Worm (Caenorhabditis elegans) whole organism, L3 larva: ENCODE measurements around the gene mdh-2.
A peak's percentile ranks its signal among the peaks of the same experiment; 100 is the strongest.

ENCODE experiments used
- R02D3.7 ChIP-seq: fragments of 150-350 bp; optimal IDR thresholded peaks from 2 replicates; lab custom pipeline; 2014; ENCODE audit warnings: missing biosample characterization, missing genetic modification characterization
- ZK546.5 ChIP-seq: sonication (generic microtip); optimal IDR thresholded peaks from 2 replicates; lab custom pipeline; 2017; ENCODE audit warnings: missing biosample characterization, missing genetic modification characterization
- aly-2 ChIP-seq: fragments of 150-350 bp; optimal IDR thresholded peaks from 2 replicates; lab custom pipeline; 2014; ENCODE audit warnings: missing biosample characterization, missing genetic modification characterization
- ama-1 ChIP-seq: fragments of 150-350 bp; optimal IDR thresholded peaks from 2 replicates; lab custom pipeline; 2018
- ceh-16 ChIP-seq: sonication (generic microtip); optimal IDR thresholded peaks from 2 replicates; lab custom pipeline; 2017; ENCODE audit warnings: missing biosample characterization, missing genetic modification characterization
- ceh-28 ChIP-seq: fragments of 150-350 bp; optimal IDR thresholded peaks from 2 replicates; lab custom pipeline; 2014; ENCODE audit warnings: missing biosample characterization, missing genetic modification reagents, missing genetic modification characterization
- ceh-82 ChIP-seq: fragments of 150-350 bp; optimal IDR thresholded peaks from 2 replicates; lab custom pipeline; 2014; ENCODE audit warnings: missing biosample characterization, missing genetic modification characterization
- ceh-9 ChIP-seq: sonication (generic microtip); optimal IDR thresholded peaks from 2 replicates; lab custom pipeline; 2018; ENCODE audit warnings: missing biosample characterization, missing genetic modification characterization
- daf-12 ChIP-seq: fragments of 150-350 bp; optimal IDR thresholded peaks from 2 replicates; lab custom pipeline; 2014; ENCODE audit warnings: missing biosample characterization, missing genetic modification reagents, missing genetic modification characterization
- egl-27 ChIP-seq: sonication (generic microtip); optimal IDR thresholded peaks from 4 replicates; lab custom pipeline; 2017; ENCODE audit warnings: missing biosample characterization, missing genetic modification reagents, missing genetic modification characterization
- egl-5 ChIP-seq: fragments of 150-350 bp; optimal IDR thresholded peaks from 2 replicates; lab custom pipeline; 2017; ENCODE audit warnings: missing biosample characterization, missing genetic modification reagents, missing genetic modification characterization, inconsistent platforms
- elt-1 ChIP-seq: fragments of 150-350 bp; optimal IDR thresholded peaks from 2 replicates; lab custom pipeline; 2014; ENCODE audit warnings: missing biosample characterization, missing genetic modification characterization
- elt-2 ChIP-seq: sonication (generic microtip); optimal IDR thresholded peaks from 2 replicates; lab custom pipeline; 2016; ENCODE audit warnings: missing genetic modification reagents, mild to moderate bottlenecking, missing genetic modification characterization, missing compliant biosample characterization
- elt-3 ChIP-seq, 3 experiments: fragments of 150-350 bp in 1 of 3; sonication (generic microtip) in 2 of 3; optimal IDR thresholded peaks; 2 replicates in 2 of 3; 4 replicates in 1 of 3; lab custom pipeline; 2014 to 2017; ENCODE audit warnings: missing biosample characterization in 3 of 3, missing genetic modification characterization in 3 of 3
- eor-1 ChIP-seq, 2 experiments: fragments of 150-350 bp; optimal IDR thresholded peaks; 2 replicates each; lab custom pipeline; 2014 to 2018; ENCODE audit warnings: missing biosample characterization in 2 of 2, missing genetic modification characterization in 2 of 2
- fkh-10 ChIP-seq: sonication (generic microtip); optimal IDR thresholded peaks from 2 replicates; lab custom pipeline; 2017; ENCODE audit warnings: missing biosample characterization, missing genetic modification reagents, missing genetic modification characterization
- fkh-2 ChIP-seq: fragments of 150-350 bp; optimal IDR thresholded peaks from 2 replicates; lab custom pipeline; 2014; ENCODE audit warnings: missing biosample characterization, missing genetic modification reagents, missing genetic modification characterization
- fos-1 ChIP-seq: fragments of 150-350 bp; optimal IDR thresholded peaks from 2 replicates; lab custom pipeline; 2014; ENCODE audit warnings: missing biosample characterization, missing genetic modification characterization
- hmg-11 ChIP-seq: sonication (generic microtip); optimal IDR thresholded peaks from 2 replicates; lab custom pipeline; 2016; ENCODE audit warnings: missing genetic modification characterization, missing compliant biosample characterization
- jun-1 ChIP-seq: fragments of 150-350 bp; optimal IDR thresholded peaks from 2 replicates; lab custom pipeline; 2014; ENCODE audit warnings: missing biosample characterization, missing genetic modification reagents, missing genetic modification characterization
- lin-15B ChIP-seq: fragments of 150-350 bp; optimal IDR thresholded peaks from 2 replicates; lab custom pipeline; 2014; ENCODE audit warnings: missing biosample characterization, missing genetic modification characterization
- lin-39 ChIP-seq: fragments of 150-350 bp; optimal IDR thresholded peaks from 2 replicates; lab custom pipeline; 2018; ENCODE audit warnings: missing biosample characterization, missing genetic modification reagents, missing genetic modification characterization
- lsy-12 ChIP-seq: sonication (generic microtip); optimal IDR thresholded peaks from 2 replicates; lab custom pipeline; 2016; ENCODE audit warnings: mild to moderate bottlenecking, missing genetic modification characterization, missing compliant biosample characterization
- mdl-1 ChIP-seq: fragments of 150-350 bp; optimal IDR thresholded peaks from 2 replicates; lab custom pipeline; 2014; ENCODE audit warnings: missing biosample characterization, missing genetic modification characterization
- mml-1 ChIP-seq: fragments of 150-350 bp; sonication (generic microtip); optimal IDR thresholded peaks from 3 replicates; lab custom pipeline; 2014; ENCODE audit warnings: missing biosample characterization, missing genetic modification characterization
- nfya-1 ChIP-seq: sonication (generic microtip); optimal IDR thresholded peaks from 2 replicates; lab custom pipeline; 2017; ENCODE audit warnings: missing genetic modification characterization, mild to moderate bottlenecking, missing compliant biosample characterization, antibody characterized with exemption, moderate library complexity; ENCODE audit not compliant: insufficient read depth
- nhr-11 ChIP-seq: fragments of 150-350 bp; optimal IDR thresholded peaks from 2 replicates; lab custom pipeline; 2014; ENCODE audit warnings: missing biosample characterization, missing genetic modification characterization
- nhr-12 ChIP-seq: fragments of 150-350 bp; optimal IDR thresholded peaks from 2 replicates; lab custom pipeline; 2014; ENCODE audit warnings: missing biosample characterization, missing genetic modification characterization
- nhr-23 ChIP-seq: fragments of 150-350 bp; optimal IDR thresholded peaks from 2 replicates; lab custom pipeline; 2014; ENCODE audit warnings: missing biosample characterization, missing genetic modification reagents, missing genetic modification characterization
- nhr-237 ChIP-seq: fragments of 150-350 bp; optimal IDR thresholded peaks from 2 replicates; lab custom pipeline; 2014; ENCODE audit warnings: missing biosample characterization, missing genetic modification characterization
- nhr-25 ChIP-seq: sonication (generic microtip); optimal IDR thresholded peaks from 2 replicates; lab custom pipeline; 2017; ENCODE audit warnings: missing biosample characterization, missing genetic modification characterization
- nhr-28 ChIP-seq: fragments of 150-350 bp; optimal IDR thresholded peaks from 2 replicates; lab custom pipeline; 2014; ENCODE audit warnings: missing biosample characterization, missing genetic modification characterization
- nhr-43 ChIP-seq: sonication (generic microtip); optimal IDR thresholded peaks from 2 replicates; lab custom pipeline; 2016; ENCODE audit warnings: mild to moderate bottlenecking, missing genetic modification characterization, missing compliant biosample characterization; ENCODE audit not compliant: poor library complexity, severe bottlenecking
- nhr-67 ChIP-seq: fragments of 150-350 bp; optimal IDR thresholded peaks from 2 replicates; lab custom pipeline; 2014; ENCODE audit warnings: missing biosample characterization, missing genetic modification characterization
- nhr-76 ChIP-seq: fragments of 150-350 bp; sonication (generic microtip); optimal IDR thresholded peaks from 5 replicates; lab custom pipeline; 2014; ENCODE audit warnings: missing biosample characterization, missing genetic modification characterization
- nhr-77 ChIP-seq: fragments of 150-350 bp; optimal IDR thresholded peaks from 2 replicates; lab custom pipeline; 2014; ENCODE audit warnings: missing biosample characterization, missing genetic modification characterization
- pha-4 ChIP-seq: fragments of 150-350 bp; optimal IDR thresholded peaks from 2 replicates; lab custom pipeline; 2014; ENCODE audit warnings: missing biosample characterization, missing genetic modification reagents, missing genetic modification characterization
- pqm-1 ChIP-seq: fragments of 150-350 bp; optimal IDR thresholded peaks from 2 replicates; lab custom pipeline; 2017; ENCODE audit warnings: missing biosample characterization, missing genetic modification characterization, inconsistent platforms
- sea-2 ChIP-seq: fragments of 150-350 bp; sonication (generic microtip); optimal IDR thresholded peaks from 4 replicates; lab custom pipeline; 2014; ENCODE audit warnings: missing biosample characterization, missing genetic modification reagents, missing genetic modification characterization
- skn-1 ChIP-seq: fragments of 150-350 bp; optimal IDR thresholded peaks from 2 replicates; lab custom pipeline; 2014; ENCODE audit warnings: missing biosample characterization, missing genetic modification characterization
- snpc-4 ChIP-seq: fragments of 150-350 bp; optimal IDR thresholded peaks from 2 replicates; lab custom pipeline; 2014; ENCODE audit warnings: missing biosample characterization, missing genetic modification characterization
- tbx-2 ChIP-seq: sonication (generic microtip); optimal IDR thresholded peaks from 2 replicates; lab custom pipeline; 2016; ENCODE audit warnings: mild to moderate bottlenecking, missing genetic modification characterization, missing compliant biosample characterization
- unc-39 ChIP-seq: sonication (generic microtip); optimal IDR thresholded peaks from 4 replicates; lab custom pipeline; 2017; ENCODE audit warnings: missing biosample characterization, missing genetic modification characterization
- unc-62 ChIP-seq: fragments of 150-350 bp; sonication (generic microtip); optimal IDR thresholded peaks from 4 replicates; lab custom pipeline; 2014; ENCODE audit warnings: missing biosample characterization, missing genetic modification reagents, missing genetic modification characterization
- zag-1 ChIP-seq: fragments of 150-350 bp; optimal IDR thresholded peaks from 2 replicates; lab custom pipeline; 2014; ENCODE audit warnings: missing biosample characterization, missing genetic modification characterization
- ztf-11 ChIP-seq: fragments of 150-350 bp; optimal IDR thresholded peaks from 2 replicates; lab custom pipeline; 2014; ENCODE audit warnings: missing biosample characterization, missing genetic modification characterization
- ztf-4 ChIP-seq: fragments of 150-350 bp; optimal IDR thresholded peaks from 2 replicates; lab custom pipeline; 2014; ENCODE audit warnings: missing biosample characterization, missing genetic modification characterization

mdh-2 gene

DNA sequence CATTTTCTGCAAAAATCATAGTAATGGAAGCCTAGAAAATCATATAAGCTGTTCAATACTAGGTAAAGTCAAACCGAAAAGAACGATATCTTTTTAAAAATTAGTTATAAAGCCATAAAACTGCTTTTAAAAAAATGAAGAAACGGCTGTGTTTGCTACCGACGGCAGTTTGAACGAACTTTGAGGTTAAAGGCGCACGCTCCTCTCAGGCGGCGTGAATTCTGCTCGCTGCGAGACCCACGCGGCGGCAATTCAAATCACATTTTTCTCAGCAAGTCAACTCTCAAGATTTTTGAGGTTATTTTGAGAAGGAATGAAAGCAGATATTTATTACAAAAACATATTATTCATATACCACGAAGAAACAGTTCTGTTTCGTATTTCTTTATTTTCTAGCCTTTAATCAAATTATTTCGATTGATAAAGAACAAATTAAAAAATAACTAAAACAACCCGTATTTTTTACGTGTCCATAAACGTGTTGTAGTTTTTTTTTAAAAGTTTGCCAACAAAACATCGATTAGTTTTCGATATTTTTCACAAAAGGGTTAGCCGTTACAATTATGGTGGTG is at the start of gene mdh-2, which contains the start of gene F20H11.4:
mdh-2 (minus strand) TSS at position 6 of the 572 bp plus-strand sequence.
F20H11.4 (plus strand) TSS at position 522 of the 572 bp plus-strand sequence.
- TF ChIP-seq nhr-67 (no peak), aly-2 (no peak), jun-1 (peak; percentile 27), eor-1 (tag; optimal IDR thresholded peaks at IDR 0.05; lab: Kevin White, UChicago) (no peak), snpc-4 (tag; lab: Kevin White, UChicago) (peak; percentile 62), ZK546.5 (tag; lab: Kevin White, UChicago) (no peak), egl-5 (peak; percentile 43), ceh-9 (tag; lab: Kevin White, UChicago) (no peak), skn-1 (peak; percentile 66), ama-1 (lab: Kevin White, UChicago) (no peak), nhr-11 (tag; lab: Kevin White, UChicago) (no peak), nhr-12 (tag; lab: Kevin White, UChicago) (no peak), nhr-76 (tag; lab: Kevin White, UChicago) (no peak), ztf-4 (tag; lab: Kevin White, UChicago) (no peak), mdl-1 (tag; lab: Kevin White, UChicago) (no peak), elt-1 (tag; lab: Kevin White, UChicago) (no peak), elt-3 (tag; optimal IDR thresholded peaks at IDR 0.05; lab: Kevin White, UChicago) (no peak), mml-1 (no peak), lsy-12 (tag; lab: Kevin White, UChicago) (peak; percentile 16), nhr-28 (no peak), zag-1 (tag; lab: Kevin White, UChicago) (no peak), pha-4 (tag; lab: Kevin White, UChicago) (peak; percentile 95), lin-39 (peak; percentile 77), fkh-10 (GFP tag; lab: Kevin White, UChicago) (no peak), elt-2 (tag; lab: Kevin White, UChicago) (peak; percentile 54), nfya-1 (peak; percentile 87), R02D3.7 (peak; percentile 52), hmg-11 (tag; lab: Kevin White, UChicago) (peak; percentile 73), ceh-28 (tag; lab: Kevin White, UChicago) (peak; percentile 14), fkh-2 (tag; lab: Kevin White, UChicago) (no peak), pqm-1 (peak; percentile 34), nhr-237 (no peak), nhr-23 (tag; lab: Kevin White, UChicago) (peak; percentile 70), fos-1 (tag; lab: Kevin White, UChicago) (no peak), nhr-25 (tag; lab: Kevin White, UChicago) (peak; percentile 87), nhr-43 (tag; lab: Kevin White, UChicago) (peak; percentile 49), tbx-2 (tag; lab: Kevin White, UChicago) (no peak), unc-39 (tag; lab: Kevin White, UChicago) (no peak), sea-2 (GFP tag; lab: Kevin White, UChicago) (no peak), egl-27 (tag; lab: Kevin White, UChicago) (no peak), ztf-11 (tag; lab: Kevin White, UChicago) (no peak), ceh-16 (tag; lab: Kevin White, UChicago) (no peak), lin-15B (tag; lab: Kevin White, UChicago) (peak; percentile 86), ceh-82 (tag; lab: Kevin White, UChicago) (no peak), nhr-77 (tag; lab: Kevin White, UChicago) (no peak), daf-12 (no peak), unc-62 (no peak)
